Worm (Caenorhabditis elegans): ENCODE measurements around the gene gtbp-1.

Gene gtbp-1

ce11 chrIV:10176252-10176730 is 47.5 kb upstream of the gtbp-1 start, which contains the start of gene rack-1 (continued):
- peak; percentile 23 for TF ChIP-seq efl-1 (GFP tag; optimal IDR thresholded peaks at IDR 0.05)
- peak; percentile 1 for TF ChIP-seq F49E8.2 (tag; optimal IDR thresholded peaks at IDR 0.05; ENCODE audit: insufficient read depth)

DNA sequence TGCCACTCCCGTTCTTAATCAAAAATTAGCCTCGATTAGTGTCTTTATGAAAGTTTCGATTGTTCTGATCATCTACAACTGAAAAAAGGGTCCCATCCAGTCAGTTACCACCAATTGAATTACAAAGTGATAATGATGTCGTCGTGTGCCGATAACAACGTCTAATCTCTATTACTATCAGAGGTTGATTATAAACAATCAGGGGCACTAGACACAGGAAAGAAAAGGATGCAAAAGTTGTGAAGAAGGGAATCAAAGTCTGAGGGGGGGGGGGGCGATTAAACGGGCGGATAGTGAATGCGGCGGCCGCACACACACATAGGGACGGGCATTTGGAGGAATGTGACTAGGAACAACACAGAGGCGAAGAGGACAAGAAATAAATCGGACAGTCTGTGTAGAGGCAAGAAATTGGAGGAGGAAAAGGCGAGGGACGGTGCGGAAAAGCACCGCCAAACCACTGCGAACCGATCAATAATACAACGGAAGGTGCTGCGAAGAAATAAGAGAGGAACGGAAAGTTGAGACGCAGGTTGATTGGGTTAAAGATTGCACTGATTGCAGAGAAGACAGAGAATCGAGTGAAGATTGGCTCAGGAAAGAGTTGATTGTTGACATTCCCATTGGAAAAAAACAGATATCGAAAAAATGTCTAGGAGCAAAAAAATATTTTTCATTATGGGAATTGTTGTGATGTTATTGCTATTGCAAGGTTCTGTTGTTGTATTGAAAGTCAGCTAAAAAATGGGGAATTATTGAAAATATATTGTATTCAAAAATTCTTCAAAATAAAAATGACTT is 46.4 kb upstream of the gtbp-1 start:
- TF ChIP-seq F33H1.4 (GFP tag; IDR thresholded peaks at IDR 0.05) = 0 out of 2 replicates have a peak, but pooled peaks have one; percentile 5
- no peak for TF ChIP-seq hlh-12 (tag; optimal IDR thresholded peaks at IDR 0.05)
- no peak for TF ChIP-seq C17E4.6 (GFP tag; IDR thresholded peaks at IDR 0.05)
- TF ChIP-seq somi-1 (GFP tag; optimal IDR thresholded peaks at IDR 0.05) = no peak
- TF ChIP-seq F37B4.10 (GFP tag; IDR thresholded peaks at IDR 0.05) = 0 out of 2 replicates have a peak, but pooled peaks have one; percentile 20
- 0 out of 2 replicates have a peak, but pooled peaks have one; percentile 13 for TF ChIP-seq attf-3 (GFP tag; conservative IDR thresholded peaks at IDR 0.05)
- TF ChIP-seq rpc-1 (optimal IDR thresholded peaks at IDR 0.05) = no peak
- no peak for TF ChIP-seq rpc-1 (tag; optimal IDR thresholded peaks at IDR 0.05)
- TF ChIP-seq atf-7 (tag; optimal IDR thresholded peaks at IDR 0.05) = no peak
- no peak for TF ChIP-seq nfya-2 (GFP tag; IDR thresholded peaks at IDR 0.05)
- TF ChIP-seq D2030.7 (GFP tag; IDR thresholded peaks at IDR 0.05) = no peak
- TF ChIP-seq zfh-2 (GFP tag; conservative IDR thresholded peaks at IDR 0.05) = peak; percentile 87
- TF ChIP-seq hmg-1.2 (GFP tag; IDR thresholded peaks at IDR 0.05) = peak; percentile 10; the same call in 1 of the 2 replicates
- peak; percentile 54; the same call in 1 of the 2 replicates for TF ChIP-seq nfyb-1 (GFP tag; IDR thresholded peaks at IDR 0.05)
- TF ChIP-seq nhr-120 (GFP tag; IDR thresholded peaks at IDR 0.05) = no peak
- no peak for TF ChIP-seq F55B11.4 (tag; optimal IDR thresholded peaks at IDR 0.05; ENCODE audit: borderline replicate concordance, insufficient read depth)
- no peak for TF ChIP-seq lag-1 (GFP tag; IDR thresholded peaks at IDR 0.05)
- peak; percentile 42 for TF ChIP-seq attf-5 (GFP tag; optimal IDR thresholded peaks at IDR 0.05)
- no peak for TF ChIP-seq madf-8 (GFP tag; conservative IDR thresholded peaks at IDR 0.05)
- TF ChIP-seq zim-3 (tag; optimal IDR thresholded peaks at IDR 0.05) = no peak
- no peak for TF ChIP-seq ztf-18 (tag; optimal IDR thresholded peaks at IDR 0.05)
- no peak for TF ChIP-seq xnd-1 (tag; optimal IDR thresholded peaks at IDR 0.05)
- no peak for TF ChIP-seq tbx-9 (tag; optimal IDR thresholded peaks at IDR 0.05; ENCODE audit: borderline replicate concordance)
- peak; percentile 10 for TF ChIP-seq nhr-80 (tag; optimal IDR thresholded peaks at IDR 0.05)
- TF ChIP-seq repo-1 (tag; optimal IDR thresholded peaks at IDR 0.05) = no peak
- TF ChIP-seq nhr-179 (tag; optimal IDR thresholded peaks at IDR 0.05) = no peak
- TF ChIP-seq lin-26 (GFP tag; IDR thresholded peaks at IDR 0.05) = no peak
- TF ChIP-seq ceh-27 (GFP tag; optimal IDR thresholded peaks at IDR 0.05) = no peak
- TF ChIP-seq dox-1 (GFP tag; IDR thresholded peaks at IDR 0.05) = 0 out of 2 replicates have a peak, but pooled peaks have one; percentile 15
- no peak for TF ChIP-seq ceh-100 (GFP tag; IDR thresholded peaks at IDR 0.05)
- no peak for TF ChIP-seq akir-1 (GFP tag; optimal IDR thresholded peaks at IDR 0.05)
- peak; percentile 20; the same call in 1 of the 2 replicates for TF ChIP-seq cebp-1 (GFP tag; IDR thresholded peaks at IDR 0.05)
- TF ChIP-seq cebp-1 (tag; optimal IDR thresholded peaks at IDR 0.05) = peak; percentile 33
- TF ChIP-seq mcd-1 (GFP tag; IDR thresholded peaks at IDR 0.05) = no peak
- TF ChIP-seq fkh-3 (tag; optimal IDR thresholded peaks at IDR 0.05) = no peak
- TF ChIP-seq gei-17 (GFP tag; optimal IDR thresholded peaks at IDR 0.05) = no peak
- no peak for TF ChIP-seq unc-130 (GFP tag; optimal IDR thresholded peaks at IDR 0.05)
- TF ChIP-seq Y56A3A.18 (GFP tag; IDR thresholded peaks at IDR 0.05) = no peak

Measured in whole organism, young adult.